Worm (Caenorhabditis elegans): ENCODE data around the gene nlp-41.

nlp-41 gene

ce11 chrII:14578716-14579115 lies 28.0 kb downstream of the nlp-41 start, which contains the start of gene C01G12.9:
C01G12.9 (plus strand) TSS chrII:14579016.
- TF ChIP-seq efl-1 (optimal IDR thresholded peaks at IDR 0.05) (no peak), efl-1 (GFP tag; optimal IDR thresholded peaks at IDR 0.05 in 1 of 2) (peak in 1 of 2 experiments; percentile 51), pqm-1 (tag; optimal IDR thresholded peaks at IDR 0.05) (no peak), egl-13 (tag; optimal IDR thresholded peaks at IDR 0.05) (no peak), ceh-8 (GFP tag; optimal IDR thresholded peaks at IDR 0.05) (no peak), zip-4 (GFP tag; optimal IDR thresholded peaks at IDR 0.05) (no peak)

ce11 chrII:14580549-14580948 lies 29.8 kb downstream of the nlp-41 start, which contains the start of the genes nspb-8 and nspb-9:
nspb-8 (minus strand) TSS chrII:14580649.
nspb-9 (plus strand) TSS chrII:14580859.
- no peak for TF ChIP-seq mep-1 (tag; optimal IDR thresholded peaks at IDR 0.05)
- TF ChIP-seq efl-1 (optimal IDR thresholded peaks at IDR 0.05), result no peak
- TF ChIP-seq efl-1 (GFP tag; optimal IDR thresholded peaks at IDR 0.05 in 1 of 2), result peak in 1 of 2 experiments; percentile 62

ce11 chrII:14582206-14582605 lies 31.5 kb downstream of the nlp-41 start, which contains the start of gene C01G12.3:
C01G12.3 (minus strand) TSS chrII:14582306.
- TF ChIP-seq fkh-8 (tag; optimal IDR thresholded peaks at IDR 0.05), result no peak
- no peak for TF ChIP-seq ztf-11 (tag; optimal IDR thresholded peaks at IDR 0.05)
- TF ChIP-seq egl-13 (tag; optimal IDR thresholded peaks at IDR 0.05), result no peak
- TF ChIP-seq pag-3 (tag; optimal IDR thresholded peaks at IDR 0.05; ENCODE audit: borderline replicate concordance, insufficient read depth), result no peak
- no peak for TF ChIP-seq tlp-1 (tag; optimal IDR thresholded peaks at IDR 0.05)
- TF ChIP-seq hlh-4 (tag; optimal IDR thresholded peaks at IDR 0.05), result no peak
- no peak for TF ChIP-seq mef-2 (tag; optimal IDR thresholded peaks at IDR 0.05)
- TF ChIP-seq swsn-7 (tag; optimal IDR thresholded peaks at IDR 0.05), result no peak
- no peak for TF ChIP-seq Y116A8C.19 (tag; optimal IDR thresholded peaks at IDR 0.05; ENCODE audit: borderline replicate concordance)
- no peak for TF ChIP-seq pqm-1 (tag; optimal IDR thresholded peaks at IDR 0.05)
- TF ChIP-seq ceh-8 (GFP tag; optimal IDR thresholded peaks at IDR 0.05), result no peak
- no peak for TF ChIP-seq nhr-77 (tag; optimal IDR thresholded peaks at IDR 0.05)
- TF ChIP-seq nhr-90 (tag; optimal IDR thresholded peaks at IDR 0.05; ENCODE audit: poor library complexity), result no peak
- no peak for TF ChIP-seq nhr-11 (tag; optimal IDR thresholded peaks at IDR 0.05)
- no peak for TF ChIP-seq ces-1 (GFP tag; optimal IDR thresholded peaks at IDR 0.05)
- TF ChIP-seq snpc-4 (tag; optimal IDR thresholded peaks at IDR 0.05), result no peak
- no peak for TF ChIP-seq unc-62 (GFP tag; optimal IDR thresholded peaks at IDR 0.05)
- TF ChIP-seq fos-1 (tag; optimal IDR thresholded peaks at IDR 0.05), result no peak
- TF ChIP-seq jun-1 (tag; optimal IDR thresholded peaks at IDR 0.05), result no peak

ce11 chrII:14587407-14587806 lies 36.7 kb downstream of the nlp-41 start, which contains the start of gene C01G12.5:
C01G12.5 (minus strand) TSS chrII:14587507.
- TF ChIP-seq isw-1 (GFP tag; IDR thresholded peaks at IDR 0.05) (no peak), zip-4 (GFP tag; optimal IDR thresholded peaks at IDR 0.05) (no peak), lin-15B (tag; optimal IDR thresholded peaks at IDR 0.05) (no peak), unc-130 (tag; optimal IDR thresholded peaks at IDR 0.05) (no peak), fkh-8 (tag; optimal IDR thresholded peaks at IDR 0.05) (no peak), nhr-71 (tag; optimal IDR thresholded peaks at IDR 0.05) (no peak), lsy-2 (tag; optimal IDR thresholded peaks at IDR 0.05) (no peak), nhr-19 (GFP tag; conservative IDR thresholded peaks at IDR 0.05) (no peak), mep-1 (tag; optimal IDR thresholded peaks at IDR 0.05) (no peak), nhr-20 (tag; optimal IDR thresholded peaks at IDR 0.05) (no peak), lin-13 (GFP tag; optimal IDR thresholded peaks at IDR 0.05) (no peak), fkh-10 (GFP tag; optimal IDR thresholded peaks at IDR 0.05) (no peak), pax-3 (tag; optimal IDR thresholded peaks at IDR 0.05) (no peak), nhr-237 (tag; optimal IDR thresholded peaks at IDR 0.05) (no peak), nhr-47 (tag; optimal IDR thresholded peaks at IDR 0.05) (no peak), nhr-76 (tag; optimal IDR thresholded peaks at IDR 0.05) (no peak), unc-62 (GFP tag; optimal IDR thresholded peaks at IDR 0.05) (no peak), pqm-1 (tag; optimal IDR thresholded peaks at IDR 0.05) (no peak), jun-1 (tag; optimal IDR thresholded peaks at IDR 0.05) (no peak)

Measured in whole organism, L1 larva.